Worm (Caenorhabditis elegans): ENCODE measurements around the gene F25B4.8.

F25B4.8 gene

DNA sequence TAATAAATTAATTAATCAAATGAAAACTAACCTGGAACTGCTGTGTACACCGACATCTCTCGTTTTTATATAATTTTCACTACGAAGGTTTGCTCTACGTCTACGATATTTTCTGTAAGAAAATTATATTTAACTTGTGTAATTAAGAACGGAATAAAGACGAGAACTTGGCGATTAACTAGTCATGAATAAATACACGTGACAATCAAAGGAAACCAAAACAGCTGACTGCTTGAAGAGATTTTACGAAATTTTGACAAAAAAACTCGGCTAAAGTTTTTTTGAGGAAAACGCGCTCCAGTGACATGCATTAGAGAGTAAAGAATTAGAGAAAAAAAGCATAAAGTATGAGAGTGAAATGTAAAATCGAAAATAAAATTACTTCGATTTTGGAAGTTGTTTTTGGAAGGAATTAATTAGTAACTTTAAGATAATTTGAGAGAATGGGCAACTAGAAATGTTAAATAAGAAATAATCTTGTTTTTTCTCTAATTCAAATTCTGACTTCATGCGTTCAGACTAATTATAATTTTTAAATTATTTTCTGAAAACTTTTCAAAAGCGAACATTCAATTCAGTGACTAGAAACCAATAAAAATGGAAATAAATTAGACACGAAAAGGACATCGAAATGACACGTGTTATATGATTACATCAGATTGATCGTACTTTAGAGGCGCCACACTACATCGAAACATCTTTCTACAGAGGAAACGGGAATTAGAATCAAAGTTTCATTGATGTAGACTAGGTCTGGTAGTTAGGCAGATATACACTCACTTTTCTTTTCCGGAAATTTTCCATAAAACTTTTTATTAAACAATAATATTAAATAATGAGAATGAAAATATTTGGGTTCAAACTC lies 4.2 kb downstream of the F25B4.8 start, which contains the start of gene F25B4.7:
F25B4.7 (minus strand) TSS at position 112 of the 865 bp plus-strand sequence.
- TF ChIP-seq nhr-23 (tag; optimal IDR thresholded peaks at IDR 0.05): peak; percentile 61
- peak; percentile 17 for TF ChIP-seq elt-2 (tag; optimal IDR thresholded peaks at IDR 0.05)
- peak; percentile 56 for TF ChIP-seq lin-15B (tag; optimal IDR thresholded peaks at IDR 0.05)
- peak; percentile 7 for TF ChIP-seq nhr-25 (tag; optimal IDR thresholded peaks at IDR 0.05)
- peak; percentile 49 for TF ChIP-seq nhr-43 (tag; optimal IDR thresholded peaks at IDR 0.05; ENCODE audit: poor library complexity, severe bottlenecking)
- TF ChIP-seq daf-12 (tag; optimal IDR thresholded peaks at IDR 0.05): no peak
- no peak for TF ChIP-seq egl-5 (tag; optimal IDR thresholded peaks at IDR 0.05)
- peak; percentile 42 for TF ChIP-seq pha-4 (tag; optimal IDR thresholded peaks at IDR 0.05)

DNA sequence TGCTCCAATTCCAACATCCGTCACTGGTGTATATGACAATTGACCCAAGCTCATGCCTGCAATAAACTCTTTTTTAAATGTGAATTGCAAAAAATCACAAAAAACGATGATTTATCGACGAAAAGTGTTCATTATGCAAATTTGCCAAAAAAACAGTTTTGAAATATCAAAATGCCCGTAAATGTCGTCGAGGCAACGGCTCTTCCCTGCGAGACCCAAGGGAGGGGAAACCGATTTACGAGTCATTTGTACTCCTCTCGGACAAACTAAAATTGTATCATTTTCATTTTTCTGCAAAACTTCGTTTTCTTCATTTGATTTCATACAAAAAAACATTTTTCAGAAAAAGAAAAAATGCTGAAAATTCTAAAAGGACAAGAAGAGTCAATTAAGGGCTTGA lies 7.0 kb downstream of the F25B4.8 start, which contains the start of the genes hmgs-1 and F25B4.4:
hmgs-1 (minus strand) TSS at position 56 of the 400 bp plus-strand sequence.
F25B4.4 (plus strand) TSS at position 340 of the 400 bp plus-strand sequence.
- TF ChIP-seq mml-1 (tag; optimal IDR thresholded peaks at IDR 0.05): no peak
- TF ChIP-seq elt-1 (tag; optimal IDR thresholded peaks at IDR 0.05): peak; percentile 37
- TF ChIP-seq ztf-11 (tag; optimal IDR thresholded peaks at IDR 0.05): no peak
- TF ChIP-seq elt-3 (tag; optimal IDR thresholded peaks at IDR 0.05): peak in 1 of 3 experiments; percentile 9
- TF ChIP-seq nhr-12 (tag; optimal IDR thresholded peaks at IDR 0.05): no peak
- TF ChIP-seq eor-1 (tag; optimal IDR thresholded peaks at IDR 0.05): no peak
- TF ChIP-seq nhr-11 (tag; optimal IDR thresholded peaks at IDR 0.05): peak; percentile 49
- peak; percentile 95 for TF ChIP-seq nhr-23 (tag; optimal IDR thresholded peaks at IDR 0.05)
- TF ChIP-seq nhr-43 (tag; optimal IDR thresholded peaks at IDR 0.05; ENCODE audit: poor library complexity, severe bottlenecking): peak; percentile 83
- TF ChIP-seq unc-62 (GFP tag; optimal IDR thresholded peaks at IDR 0.05): no peak
- TF ChIP-seq hmg-11 (tag; optimal IDR thresholded peaks at IDR 0.05): peak; percentile 80
- TF ChIP-seq sea-2 (GFP tag; optimal IDR thresholded peaks at IDR 0.05): no peak
- no peak for TF ChIP-seq ztf-4 (tag; optimal IDR thresholded peaks at IDR 0.05)
- TF ChIP-seq lin-15B (tag; optimal IDR thresholded peaks at IDR 0.05): peak; percentile 97
- peak; percentile 86 for TF ChIP-seq fkh-10 (GFP tag; optimal IDR thresholded peaks at IDR 0.05)
- no peak for TF ChIP-seq mdl-1 (tag; optimal IDR thresholded peaks at IDR 0.05)
- peak; percentile 96 for TF ChIP-seq lin-39 (tag; optimal IDR thresholded peaks at IDR 0.05)
- TF ChIP-seq aly-2 (tag; optimal IDR thresholded peaks at IDR 0.05): no peak
- peak; percentile 88 for TF ChIP-seq nhr-25 (tag; optimal IDR thresholded peaks at IDR 0.05)
- no peak for TF ChIP-seq ceh-9 (tag; optimal IDR thresholded peaks at IDR 0.05)
- TF ChIP-seq nfya-1 (tag; optimal IDR thresholded peaks at IDR 0.05; ENCODE audit: insufficient read depth): peak; percentile 88
- TF ChIP-seq fkh-2 (tag; optimal IDR thresholded peaks at IDR 0.05): no peak
- TF ChIP-seq zag-1 (tag; optimal IDR thresholded peaks at IDR 0.05): no peak
- TF ChIP-seq fos-1 (tag; optimal IDR thresholded peaks at IDR 0.05): no peak
- TF ChIP-seq nhr-67 (tag; optimal IDR thresholded peaks at IDR 0.05): no peak
- peak; percentile 70 for TF ChIP-seq tbx-2 (tag; optimal IDR thresholded peaks at IDR 0.05)
- TF ChIP-seq lsy-12 (tag; optimal IDR thresholded peaks at IDR 0.05): peak; percentile 79
- TF ChIP-seq pqm-1 (tag; optimal IDR thresholded peaks at IDR 0.05): peak; percentile 81
- no peak for TF ChIP-seq unc-39 (tag; optimal IDR thresholded peaks at IDR 0.05)
- no peak for TF ChIP-seq daf-12 (tag; optimal IDR thresholded peaks at IDR 0.05)
- TF ChIP-seq ZK546.5 (tag; optimal IDR thresholded peaks at IDR 0.05): no peak
- TF ChIP-seq R02D3.7 (tag; optimal IDR thresholded peaks at IDR 0.05): peak; percentile 100
- TF ChIP-seq ceh-28 (tag; optimal IDR thresholded peaks at IDR 0.05): peak; percentile 76
- TF ChIP-seq ceh-16 (tag; optimal IDR thresholded peaks at IDR 0.05): no peak
- TF ChIP-seq nhr-28 (tag; optimal IDR thresholded peaks at IDR 0.05): peak; percentile 41
- TF ChIP-seq pha-4 (tag; optimal IDR thresholded peaks at IDR 0.05): peak; percentile 98
- TF ChIP-seq skn-1 (tag; optimal IDR thresholded peaks at IDR 0.05): peak; percentile 76
- peak; percentile 60 for TF ChIP-seq elt-2 (tag; optimal IDR thresholded peaks at IDR 0.05)
- peak; percentile 85 for TF ChIP-seq jun-1 (tag; optimal IDR thresholded peaks at IDR 0.05)
- TF ChIP-seq egl-5 (tag; optimal IDR thresholded peaks at IDR 0.05): peak; percentile 94
- no peak for TF ChIP-seq nhr-237 (tag; optimal IDR thresholded peaks at IDR 0.05)
- peak; percentile 64 for TF ChIP-seq ama-1 (optimal IDR thresholded peaks at IDR 0.05)
- peak; percentile 67 for TF ChIP-seq snpc-4 (tag; optimal IDR thresholded peaks at IDR 0.05)
- TF ChIP-seq egl-27 (tag; optimal IDR thresholded peaks at IDR 0.05): peak; percentile 49
- peak; percentile 71 for TF ChIP-seq ceh-82 (tag; optimal IDR thresholded peaks at IDR 0.05)
- TF ChIP-seq nhr-76 (tag; optimal IDR thresholded peaks at IDR 0.05): no peak
- peak; percentile 61 for TF ChIP-seq nhr-77 (tag; optimal IDR thresholded peaks at IDR 0.05)
